Worm (Caenorhabditis elegans) whole organism, young adult: ENCODE data around the gene B0454.5.

Experiments
- C17E4.6 ChIP-seq: fragments of 200-800 bp; sonication (Bioruptor generic); IDR thresholded peaks from 2 replicates; pipeline ENCODE4 v1.3.6; 2022; ENCODE audit warnings: missing genetic modification reagents, missing genetic modification characterization, missing compliant biosample characterization
- D2030.7 ChIP-seq: fragments of 200-800 bp; sonication (Bioruptor generic); IDR thresholded peaks from 2 replicates; pipeline ENCODE4 v1.3.6; 2022; ENCODE audit warnings: missing genetic modification reagents, missing genetic modification characterization, missing compliant biosample characterization
- F22D6.2 ChIP-seq: sonication (generic microtip); optimal IDR thresholded peaks from 2 replicates; lab custom pipeline; 2016; ENCODE audit warnings: mild to moderate bottlenecking, missing genetic modification characterization, missing compliant biosample characterization
- F33H1.4 ChIP-seq: fragments of 200-800 bp; sonication (Bioruptor generic); IDR thresholded peaks from 2 replicates; pipeline ENCODE4 v1.3.6; 2022; ENCODE audit warnings: missing genetic modification reagents, missing genetic modification characterization, missing compliant biosample characterization
- F57A8.1 ChIP-seq: fragments of 200-800 bp; sonication (Bioruptor generic); optimal IDR thresholded peaks from 2 replicates; lab custom pipeline; 2018; ENCODE audit warnings: mild to moderate bottlenecking, missing genetic modification characterization, moderate library complexity, missing compliant biosample characterization
- F57C9.4 ChIP-seq: sonication (generic microtip); optimal IDR thresholded peaks from 2 replicates; lab custom pipeline; 2017; ENCODE audit warnings: mild to moderate bottlenecking, missing genetic modification characterization, missing compliant biosample characterization
- K12H6.12 ChIP-seq: fragments of 200-800 bp; sonication (Bioruptor generic); optimal IDR thresholded peaks from 2 replicates; lab custom pipeline; 2018; ENCODE audit warnings: mild to moderate bottlenecking, missing genetic modification characterization, missing compliant biosample characterization
- T26A5.8 ChIP-seq: sonication (generic microtip); optimal IDR thresholded peaks from 2 replicates; lab custom pipeline; 2016; ENCODE audit warnings: missing genetic modification characterization, missing compliant biosample characterization
- Y56A3A.18 ChIP-seq: fragments of 200-800 bp; sonication (Bioruptor generic); IDR thresholded peaks from 2 replicates; pipeline ENCODE4 v1.3.6; 2022; ENCODE audit warnings: missing genetic modification reagents, missing genetic modification characterization, missing compliant biosample characterization
- Y67H2A.10 ChIP-seq: fragments of 200-800 bp; sonication (Bioruptor generic); conservative IDR thresholded peaks from 2 replicates; pipeline ENCODE4 v1.3.6; 2022; ENCODE audit warnings: missing genetic modification reagents, missing genetic modification characterization, missing compliant biosample characterization
- aptf-2 ChIP-seq: fragments of 200-800 bp; sonication (Bioruptor generic); conservative IDR thresholded peaks from 2 replicates; pipeline ENCODE4 v1.3.6; 2022; ENCODE audit warnings: missing genetic modification reagents, missing genetic modification characterization, missing compliant biosample characterization
- atf-7 ChIP-seq: sonication (generic microtip); optimal IDR thresholded peaks from 2 replicates; lab custom pipeline; 2017; ENCODE audit warnings: mild to moderate bottlenecking, missing genetic modification characterization, missing compliant biosample characterization
- athp-1 ChIP-seq: sonication (generic microtip); optimal IDR thresholded peaks from 2 replicates; lab custom pipeline; 2017; ENCODE audit warnings: mild to moderate bottlenecking, missing genetic modification characterization, missing compliant biosample characterization
- attf-3 ChIP-seq: fragments of 200-800 bp; sonication (Bioruptor generic); conservative IDR thresholded peaks from 2 replicates; pipeline ENCODE4 v1.3.6; 2022; ENCODE audit warnings: missing genetic modification reagents, missing genetic modification characterization, missing compliant biosample characterization
- attf-5 ChIP-seq: fragments of 200-800 bp; sonication (Bioruptor generic); optimal IDR thresholded peaks from 2 replicates; lab custom pipeline; 2018; ENCODE audit warnings: mild to moderate bottlenecking, missing genetic modification characterization, missing compliant biosample characterization
- attf-6 ChIP-seq: fragments of 200-800 bp; sonication (Bioruptor generic); IDR thresholded peaks from 2 replicates; pipeline ENCODE4 v1.3.6; 2022; ENCODE audit warnings: missing genetic modification reagents, missing genetic modification characterization, missing compliant biosample characterization
- bed-2 ChIP-seq: fragments of 200-800 bp; sonication (Bioruptor generic); IDR thresholded peaks from 2 replicates; pipeline ENCODE4 v1.3.6; 2022; ENCODE audit warnings: missing genetic modification reagents, missing genetic modification characterization, missing compliant biosample characterization
- cebp-1 ChIP-seq, 2 experiments: fragments of 200-800 bp in 1 of 2; sonication (Bioruptor generic) in 1 of 2; sonication (generic microtip) in 1 of 2; IDR thresholded peaks in 1 of 2; optimal IDR thresholded peaks in 1 of 2; 2 replicates each; pipeline versions ENCODE4 v1.3.6 to Lab custom; 2017 to 2022; ENCODE audit warnings: missing compliant biosample characterization in 2 of 2, missing genetic modification characterization in 2 of 2, mild to moderate bottlenecking in 1 of 2, missing genetic modification reagents in 1 of 2, moderate library complexity in 1 of 2
- ceh-100 ChIP-seq: fragments of 200-800 bp; sonication (Bioruptor generic); IDR thresholded peaks from 2 replicates; pipeline ENCODE4 v1.3.6; 2022; ENCODE audit warnings: missing genetic modification reagents, missing genetic modification characterization, missing compliant biosample characterization
- ceh-27 ChIP-seq: fragments of 200-800 bp; sonication (Bioruptor generic); optimal IDR thresholded peaks from 2 replicates; lab custom pipeline; 2018; ENCODE audit warnings: mild to moderate bottlenecking, missing genetic modification characterization, moderate library complexity, missing compliant biosample characterization
- ceh-58 ChIP-seq: fragments of 200-800 bp; sonication (Bioruptor generic); IDR thresholded peaks from 2 replicates; pipeline ENCODE4 v1.3.6; 2022; ENCODE audit warnings: missing genetic modification characterization, missing compliant biosample characterization
- ceh-91 ChIP-seq: fragments of 200-800 bp; sonication (Bioruptor generic); IDR thresholded peaks from 2 replicates; pipeline ENCODE4 v1.3.6; 2022; ENCODE audit warnings: missing genetic modification reagents, missing genetic modification characterization, missing compliant biosample characterization
- gei-17 ChIP-seq: fragments of 200-800 bp; sonication (Bioruptor generic); optimal IDR thresholded peaks from 2 replicates; lab custom pipeline; 2018; ENCODE audit warnings: mild to moderate bottlenecking, missing genetic modification characterization, missing compliant biosample characterization
- hlh-12 ChIP-seq: sonication (generic microtip); optimal IDR thresholded peaks from 2 replicates; lab custom pipeline; 2016; ENCODE audit warnings: missing genetic modification characterization, missing compliant biosample characterization
- hrde-1 ChIP-seq: sonication (generic microtip); optimal IDR thresholded peaks from 2 replicates; lab custom pipeline; 2016; ENCODE audit warnings: missing genetic modification characterization, mild to moderate bottlenecking, missing compliant biosample characterization, moderate library complexity, missing genotype, missing genetic modification reagents, borderline replicate concordance
- lag-1 ChIP-seq: fragments of 200-800 bp; sonication (Bioruptor generic); IDR thresholded peaks from 2 replicates; pipeline ENCODE4 v1.3.6; 2022; ENCODE audit warnings: missing genetic modification reagents, missing genetic modification characterization, missing compliant biosample characterization
- let-526 ChIP-seq: fragments of 200-800 bp; sonication (Bioruptor generic); IDR thresholded peaks from 2 replicates; pipeline ENCODE4 v1.3.6; 2022; ENCODE audit warnings: missing genetic modification reagents, missing genetic modification characterization, missing compliant biosample characterization
- lin-40 ChIP-seq: sonication (generic microtip); optimal IDR thresholded peaks from 2 replicates; lab custom pipeline; 2016; ENCODE audit warnings: missing genetic modification characterization, mild to moderate bottlenecking, missing compliant biosample characterization, missing genotype, missing genetic modification reagents
- lir-1 ChIP-seq: fragments of 200-800 bp; sonication (Bioruptor generic); conservative IDR thresholded peaks from 2 replicates; pipeline ENCODE4 v1.3.6; 2022; ENCODE audit warnings: missing genetic modification reagents, missing genetic modification characterization, missing compliant biosample characterization
- lsl-1 ChIP-seq: fragments of 200-800 bp; sonication (Bioruptor generic); optimal IDR thresholded peaks from 2 replicates; lab custom pipeline; 2018; ENCODE audit warnings: mild to moderate bottlenecking, missing genetic modification characterization, moderate library complexity, missing compliant biosample characterization
- madf-10 ChIP-seq: sonication (generic microtip); optimal IDR thresholded peaks from 2 replicates; lab custom pipeline; 2016; ENCODE audit warnings: mild to moderate bottlenecking, missing genetic modification characterization, missing compliant biosample characterization
- madf-3 ChIP-seq: fragments of 200-800 bp; sonication (Bioruptor generic); IDR thresholded peaks from 2 replicates; pipeline ENCODE4 v1.3.6; 2022; ENCODE audit warnings: missing genetic modification reagents, missing genetic modification characterization, missing compliant biosample characterization
- madf-8 ChIP-seq: fragments of 200-800 bp; sonication (Bioruptor generic); conservative IDR thresholded peaks from 2 replicates; pipeline ENCODE4 v1.3.6; 2022; ENCODE audit warnings: missing genetic modification reagents, missing genetic modification characterization, missing compliant biosample characterization
- nhr-179 ChIP-seq: sonication (generic microtip); optimal IDR thresholded peaks from 2 replicates; lab custom pipeline; 2016; ENCODE audit warnings: mild to moderate bottlenecking, missing genetic modification characterization, missing compliant biosample characterization
- rcor-1 ChIP-seq: fragments of 200-800 bp; sonication (Bioruptor generic); IDR thresholded peaks from 2 replicates; pipeline ENCODE4 v1.3.6; 2022; ENCODE audit warnings: missing genetic modification reagents, missing genetic modification characterization, missing compliant biosample characterization
- repo-1 ChIP-seq: sonication (generic microtip); optimal IDR thresholded peaks from 2 replicates; lab custom pipeline; 2017; ENCODE audit warnings: mild to moderate bottlenecking, missing genetic modification characterization, missing compliant biosample characterization
- snpc-1.3 ChIP-seq: sonication (generic microtip); optimal IDR thresholded peaks from 2 replicates; lab custom pipeline; 2017; ENCODE audit warnings: missing genetic modification characterization, mild to moderate bottlenecking, missing compliant biosample characterization, antibody characterized with exemption, moderate library complexity, missing genotype, missing genetic modification reagents; ENCODE audit not compliant: insufficient read depth
- snpc-3.4 ChIP-seq: sonication (generic microtip); optimal IDR thresholded peaks from 2 replicates; lab custom pipeline; 2017; ENCODE audit warnings: missing genetic modification characterization, mild to moderate bottlenecking, missing compliant biosample characterization, antibody characterized with exemption, moderate library complexity, missing genotype, missing genetic modification reagents
- somi-1 ChIP-seq: fragments of 200-800 bp; sonication (Bioruptor generic); optimal IDR thresholded peaks from 2 replicates; lab custom pipeline; 2018; ENCODE audit warnings: mild to moderate bottlenecking, missing genetic modification characterization, missing compliant biosample characterization
- unc-130 ChIP-seq: sonication (generic microtip); optimal IDR thresholded peaks from 2 replicates; lab custom pipeline; 2016; ENCODE audit warnings: missing genetic modification reagents, missing genetic modification characterization, missing compliant biosample characterization
- xnd-1 ChIP-seq: sonication (generic microtip); optimal IDR thresholded peaks from 2 replicates; lab custom pipeline; 2016; ENCODE audit warnings: missing genotype, missing genetic modification reagents, missing genetic modification characterization, missing compliant biosample characterization
- zim-3 ChIP-seq: sonication (generic microtip); optimal IDR thresholded peaks from 2 replicates; lab custom pipeline; 2017; ENCODE audit warnings: mild to moderate bottlenecking, missing genetic modification characterization, moderate library complexity, missing compliant biosample characterization
- ztf-25 ChIP-seq: fragments of 200-800 bp; sonication (Bioruptor generic); IDR thresholded peaks from 2 replicates; pipeline ENCODE4 v1.3.6; 2022; ENCODE audit warnings: missing genetic modification reagents, missing genetic modification characterization, missing compliant biosample characterization
- ztf-6 ChIP-seq: fragments of 200-800 bp; sonication (Bioruptor generic); IDR thresholded peaks from 2 replicates; pipeline ENCODE4 v1.3.6; 2022; ENCODE audit warnings: missing genetic modification reagents, missing genetic modification characterization, missing compliant biosample characterization

The B0454.5 gene

DNA sequence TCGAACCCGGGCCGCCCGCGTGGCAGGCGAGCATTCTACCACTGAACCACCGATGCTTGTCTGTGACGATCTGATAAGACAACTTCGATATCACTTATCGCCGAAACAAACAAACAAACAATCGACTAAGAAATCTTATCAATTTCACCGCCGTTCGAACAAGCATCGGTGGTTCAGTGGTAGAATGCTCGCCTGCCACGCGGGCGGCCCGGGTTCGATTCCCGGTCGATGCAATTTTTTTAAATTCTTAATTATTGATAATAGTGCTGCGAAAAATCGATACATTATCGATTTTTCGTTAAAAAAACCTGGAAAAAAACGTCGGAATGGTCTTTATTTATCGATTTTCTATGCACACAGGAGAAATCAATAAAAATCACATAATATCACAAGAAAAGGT, 23.6 kb downstream of the B0454.5 start (continued):
- TF ChIP-seq madf-10 (tag; lab: Kevin White, UChicago), result peak; percentile 54
- TF ChIP-seq F57C9.4 (tag; lab: Kevin White, UChicago), result no peak

DNA sequence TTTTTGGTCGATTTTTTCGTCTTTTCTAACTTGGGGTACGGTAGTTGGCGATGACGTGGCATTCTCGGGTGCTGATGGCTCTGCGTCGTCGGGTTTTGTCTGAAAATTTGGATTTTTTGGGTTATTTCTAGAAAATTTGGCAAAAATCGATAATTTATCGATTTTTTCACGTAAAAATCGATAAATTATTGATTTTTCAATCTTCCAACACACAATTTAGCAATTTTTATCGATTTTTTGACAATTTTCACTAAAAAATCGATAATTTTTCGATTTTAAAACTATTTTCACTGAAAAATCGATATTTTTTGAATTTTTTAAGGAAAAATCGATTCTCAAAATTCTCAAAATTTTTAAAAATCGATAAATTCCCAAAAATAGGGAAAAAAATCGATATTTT, 24.2 kb downstream of the B0454.5 start:
- TF ChIP-seq athp-1 (tag; lab: Kevin White, UChicago) (no peak), Y67H2A.10 (GFP tag; lab: Robert Waterston, UW) (no peak), F57C9.4 (tag; lab: Kevin White, UChicago) (no peak), snpc-1.3 (tag; lab: Kevin White, UChicago) (no peak), T26A5.8 (no peak), D2030.7 (GFP tag; lab: Robert Waterston, UW) (no peak), F22D6.2 (tag; lab: Kevin White, UChicago) (no peak), ztf-25 (GFP tag; lab: Robert Waterston, UW) (no peak), atf-7 (no peak), rcor-1 (no peak), ceh-100 (GFP tag; lab: Robert Waterston, UW) (no peak), zim-3 (tag; lab: Kevin White, UChicago) (no peak), attf-3 (no peak), hrde-1 (tag; lab: Kevin White, UChicago) (no peak), attf-6 (no peak), madf-3 (no peak), Y56A3A.18 (GFP tag; lab: Robert Waterston, UW) (no peak), gei-17 (no peak)

ce11 chrII:3063366-3063765, 24.7 kb downstream of the B0454.5 start:
- TF ChIP-seq F33H1.4 (GFP tag; lab: Robert Waterston, UW), result no peak
- no peak for TF ChIP-seq K12H6.12 (tag; lab: Kevin White, UChicago)
- no peak for TF ChIP-seq unc-130 (GFP tag; lab: Kevin White, UChicago)

DNA sequence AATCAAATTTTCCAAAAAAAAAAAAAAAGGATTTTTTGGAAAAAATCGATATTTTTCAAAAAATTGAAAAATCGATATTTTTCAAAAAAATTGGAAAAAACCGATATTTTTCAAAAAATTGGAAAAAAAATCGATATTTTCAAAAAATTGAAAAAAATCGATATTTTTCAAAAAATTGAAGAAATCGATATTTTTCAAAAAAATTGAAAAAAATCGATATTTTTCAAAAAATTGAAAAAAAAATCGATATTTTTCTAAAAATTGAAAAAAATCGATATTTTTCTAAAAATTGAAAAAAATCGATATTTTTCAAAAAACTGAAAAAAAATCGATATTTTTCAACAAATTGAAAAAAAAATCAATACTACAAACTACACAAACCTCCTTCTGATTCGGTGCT, 25.3 kb downstream of the B0454.5 start:
- TF ChIP-seq gei-17 (no peak), lag-1 (GFP tag; lab: Robert Waterston, UW) (no peak), madf-8 (no peak), lsl-1 (GFP tag; lab: Kevin White, UChicago) (no peak), lin-40 (no peak), ceh-27 (GFP tag; lab: Kevin White, UChicago) (no peak), atf-7 (no peak), lir-1 (GFP tag; lab: Robert Waterston, UW) (no peak), somi-1 (GFP tag; lab: Kevin White, UChicago) (no peak), attf-5 (GFP tag; lab: Kevin White, UChicago) (no peak), attf-6 (no peak), cebp-1 (GFP tag; IDR thresholded peaks at IDR 0.05; lab: Robert Waterston, UW) (no peak), cebp-1 (tag; optimal IDR thresholded peaks at IDR 0.05; lab: Kevin White, UChicago) (no peak), nhr-179 (tag; lab: Kevin White, UChicago) (no peak)

ce11 chrII:3064631-3065030, 26.0 kb downstream of the B0454.5 start:
- TF ChIP-seq let-526 (GFP tag; lab: Robert Waterston, UW), result no peak
- TF ChIP-seq ztf-6 (GFP tag; lab: Robert Waterston, UW), result no peak
- TF ChIP-seq bed-2 (GFP tag; lab: Robert Waterston, UW), result no peak
- TF ChIP-seq lin-40, result no peak
- no peak for TF ChIP-seq xnd-1 (tag; lab: Kevin White, UChicago)
- TF ChIP-seq snpc-3.4 (tag; lab: Kevin White, UChicago), result no peak
- TF ChIP-seq C17E4.6, result no peak
- TF ChIP-seq ceh-58 (GFP tag; lab: Robert Waterston, UW), result no peak
- TF ChIP-seq madf-3, result no peak
- TF ChIP-seq hlh-12 (tag; lab: Kevin White, UChicago), result no peak
- no peak for TF ChIP-seq F57C9.4 (tag; lab: Kevin White, UChicago)
- TF ChIP-seq ceh-91, result no peak
- TF ChIP-seq repo-1 (tag; lab: Kevin White, UChicago), result no peak
- no peak for TF ChIP-seq aptf-2 (GFP tag; lab: Robert Waterston, UW)
- no peak for TF ChIP-seq F57A8.1
